Worm (Caenorhabditis elegans): ENCODE data around the gene frk-1.

- TF ChIP-seq lin-15B (tag; optimal IDR thresholded peaks at IDR 0.05) (no peak), tbx-2 (tag; optimal IDR thresholded peaks at IDR 0.05) (no peak), aly-2 (tag; optimal IDR thresholded peaks at IDR 0.05) (no peak), snpc-4 (tag; optimal IDR thresholded peaks at IDR 0.05) (no peak), nhr-237 (tag; optimal IDR thresholded peaks at IDR 0.05) (no peak), fos-1 (tag; optimal IDR thresholded peaks at IDR 0.05) (no peak), jun-1 (tag; optimal IDR thresholded peaks at IDR 0.05) (no peak)
Measured at ce11 chrIV:10042881-10043280, at the start of gene frk-1.
